Worm (Caenorhabditis elegans): ENCODE data around the gene unc-3.

The unc-3 gene

DNA sequence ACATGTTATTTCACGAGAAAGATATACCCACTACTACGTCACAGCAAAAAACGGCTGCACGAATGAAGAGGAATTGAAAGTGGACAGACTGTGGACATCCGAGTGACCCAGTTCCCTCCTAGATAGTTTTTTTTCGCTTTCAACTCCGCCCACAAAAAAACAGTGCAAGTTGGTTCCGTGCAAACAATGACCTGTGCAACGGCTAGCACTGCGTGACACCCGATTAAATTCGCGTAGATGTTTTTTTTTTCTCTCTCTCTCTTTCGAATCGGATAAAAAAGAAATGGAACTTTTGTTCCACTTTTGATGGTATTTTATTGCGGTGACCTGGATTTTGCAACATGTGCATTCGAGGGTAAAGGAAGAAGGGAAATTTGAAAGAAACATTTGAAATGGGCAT is 28.1 kb upstream of the unc-3 start:
- no peak for TF ChIP-seq sptf-2 (GFP tag; optimal IDR thresholded peaks at IDR 0.05)
- no peak for TF ChIP-seq dpl-1 (GFP tag; optimal IDR thresholded peaks at IDR 0.05)
- TF ChIP-seq lsy-27 (tag; optimal IDR thresholded peaks at IDR 0.05; ENCODE audit: borderline replicate concordance, insufficient read depth), result no peak
- TF ChIP-seq F39B2.1 (GFP tag; IDR thresholded peaks at IDR 0.05), result no peak
- TF ChIP-seq unc-130 (GFP tag; optimal IDR thresholded peaks at IDR 0.05), result no peak
- no peak for TF ChIP-seq snpc-3.4 (tag; optimal IDR thresholded peaks at IDR 0.05)
- no peak for TF ChIP-seq F37B4.10 (GFP tag; IDR thresholded peaks at IDR 0.05)
- no peak for TF ChIP-seq rec-8 (tag; optimal IDR thresholded peaks at IDR 0.05)

DNA sequence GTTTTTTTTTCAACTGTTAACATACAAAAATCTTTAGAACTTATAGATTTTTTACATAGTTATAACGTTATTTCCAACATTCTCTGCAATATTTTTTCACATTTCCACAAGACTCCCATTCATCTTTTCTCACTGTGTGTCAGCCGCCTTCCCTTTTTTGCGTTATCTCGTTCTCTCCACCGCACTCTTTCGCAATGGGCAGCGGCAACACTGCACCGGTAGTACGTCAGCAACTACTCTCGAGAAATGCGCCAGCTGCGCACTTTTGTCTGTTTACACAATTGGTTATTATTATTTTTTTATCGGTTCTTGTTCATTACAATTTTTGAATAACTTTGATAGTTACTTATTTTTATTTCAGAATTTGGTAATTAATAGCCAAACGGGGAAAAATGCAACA is 26.4 kb upstream of the unc-3 start, which contains the start of gene C05G5.2:
Gene C05G5.2, plus strand, starts transcription at position 356 of the 400 bp plus-strand sequence.
- TF ChIP-seq somi-1 (GFP tag; optimal IDR thresholded peaks at IDR 0.05) (no peak), nhr-90 (tag; optimal IDR thresholded peaks at IDR 0.05) (peak; percentile 50), xnd-1 (tag; optimal IDR thresholded peaks at IDR 0.05) (no peak), nhr-27 (tag; optimal IDR thresholded peaks at IDR 0.05) (no peak), sea-2 (GFP tag; IDR thresholded peaks at IDR 0.05) (no peak), nfya-2 (GFP tag; IDR thresholded peaks at IDR 0.05) (no peak), hlh-26 (GFP tag; conservative IDR thresholded peaks at IDR 0.05) (no peak), dox-1 (GFP tag; IDR thresholded peaks at IDR 0.05) (peak; percentile 95), lin-26 (GFP tag; IDR thresholded peaks at IDR 0.05) (no peak), lin-40 (tag; optimal IDR thresholded peaks at IDR 0.05) (peak; percentile 90), tbx-9 (tag; optimal IDR thresholded peaks at IDR 0.05; ENCODE audit: borderline replicate concordance) (no peak), lag-1 (GFP tag; IDR thresholded peaks at IDR 0.05) (no peak), akir-1 (GFP tag; optimal IDR thresholded peaks at IDR 0.05) (no peak), Y67H2A.10 (GFP tag; conservative IDR thresholded peaks at IDR 0.05) (no peak), let-607 (tag; optimal IDR thresholded peaks at IDR 0.05) (peak; percentile 66 to 75), mes-4 (tag; optimal IDR thresholded peaks at IDR 0.05) (no peak), unc-130 (GFP tag; optimal IDR thresholded peaks at IDR 0.05) (no peak), ztf-26 (tag; optimal IDR thresholded peaks at IDR 0.05) (peak; percentile 70), mxl-1 (tag; optimal IDR thresholded peaks at IDR 0.05) (no peak), ceh-91 (GFP tag; IDR thresholded peaks at IDR 0.05) (no peak), lsl-1 (GFP tag; optimal IDR thresholded peaks at IDR 0.05) (no peak), F52B5.7 (tag; optimal IDR thresholded peaks at IDR 0.05) (no peak), cebp-2 (GFP tag; IDR thresholded peaks at IDR 0.05) (no peak), pbrm-1 (GFP tag; IDR thresholded peaks at IDR 0.05) (0 out of 2 replicates have a peak, but pooled peaks have one; percentile 40), gei-17 (GFP tag; optimal IDR thresholded peaks at IDR 0.05) (peak; percentile 41), zim-3 (tag; optimal IDR thresholded peaks at IDR 0.05) (no peak), nfyb-1 (GFP tag; IDR thresholded peaks at IDR 0.05) (no peak; the same call in 1 of the 2 replicates), Y53G8AR.9 (GFP tag; conservative IDR thresholded peaks at IDR 0.05) (peak; percentile 41; the same call in 1 of the 2 replicates), F23B12.7 (tag; optimal IDR thresholded peaks at IDR 0.05; ENCODE audit: insufficient read depth) (peak; percentile 61), chd-7 (tag; optimal IDR thresholded peaks at IDR 0.05) (no peak), efl-1 (GFP tag; optimal IDR thresholded peaks at IDR 0.05) (peak; percentile 1), dpl-1 (GFP tag; optimal IDR thresholded peaks at IDR 0.05) (peak; percentile 8), ztf-25 (GFP tag; IDR thresholded peaks at IDR 0.05) (no peak), ztf-22 (GFP tag; optimal IDR thresholded peaks at IDR 0.05) (peak; percentile 10), C17E4.6 (GFP tag; IDR thresholded peaks at IDR 0.05) (no peak), D2030.7 (GFP tag; IDR thresholded peaks at IDR 0.05) (no peak), unc-62 (GFP tag; optimal IDR thresholded peaks at IDR 0.05) (peak; percentile 73), pha-4 (tag; optimal IDR thresholded peaks at IDR 0.05) (peak; percentile 91), Y95B8A.8 (GFP tag; IDR thresholded peaks at IDR 0.05) (0 out of 2 replicates have a peak, but pooled peaks have one; percentile 46), athp-1 (tag; optimal IDR thresholded peaks at IDR 0.05) (no peak), ztf-28 (GFP tag; IDR thresholded peaks at IDR 0.05) (no peak)
